Worm (Caenorhabditis elegans) whole organism, young adult: Measurements from ENCODE around the gene cpsf-4.

Source experiments
- C06A6.2 ChIP-seq: fragments of 200-800 bp; sonication (Bioruptor generic); conservative IDR thresholded peaks from 2 replicates; pipeline ENCODE4 v1.3.6; 2022; ENCODE audit warnings: missing genetic modification characterization, missing compliant biosample characterization
- D2030.7 ChIP-seq: fragments of 200-800 bp; sonication (Bioruptor generic); IDR thresholded peaks from 2 replicates; pipeline ENCODE4 v1.3.6; 2022; ENCODE audit warnings: missing genetic modification reagents, missing genetic modification characterization, missing compliant biosample characterization
- F10E7.11 ChIP-seq: sonication (generic microtip); optimal IDR thresholded peaks from 2 replicates; lab custom pipeline; 2017; ENCODE audit warnings: mild to moderate bottlenecking, missing genetic modification characterization, moderate library complexity, missing compliant biosample characterization
- F33H1.4 ChIP-seq: fragments of 200-800 bp; sonication (Bioruptor generic); IDR thresholded peaks from 2 replicates; pipeline ENCODE4 v1.3.6; 2022; ENCODE audit warnings: missing genetic modification reagents, missing genetic modification characterization, missing compliant biosample characterization
- Y53G8AR.9 ChIP-seq: fragments of 200-800 bp; sonication (Bioruptor generic); conservative IDR thresholded peaks from 2 replicates; pipeline ENCODE4 v1.3.6; 2022; ENCODE audit warnings: missing genetic modification reagents, missing genetic modification characterization, missing compliant biosample characterization
- Y56A3A.18 ChIP-seq: fragments of 200-800 bp; sonication (Bioruptor generic); IDR thresholded peaks from 2 replicates; pipeline ENCODE4 v1.3.6; 2022; ENCODE audit warnings: missing genetic modification reagents, missing genetic modification characterization, missing compliant biosample characterization
- Y95B8A.8 ChIP-seq: fragments of 200-800 bp; sonication (Bioruptor generic); IDR thresholded peaks from 2 replicates; pipeline ENCODE4 v1.3.6; 2022; ENCODE audit warnings: missing genetic modification reagents, missing genetic modification characterization, missing compliant biosample characterization
- ZK185.1 ChIP-seq: sonication (generic microtip); optimal IDR thresholded peaks from 2 replicates; lab custom pipeline; 2016; ENCODE audit warnings: mild to moderate bottlenecking, missing genetic modification characterization, missing compliant biosample characterization; ENCODE audit not compliant: poor library complexity, severe bottlenecking
- ama-1 ChIP-seq, 3 experiments: fragments of 150-350 bp in 1 of 3; sonication (generic microtip) in 2 of 3; optimal IDR thresholded peaks; 2 replicates each; lab custom pipeline; 2014 to 2018; ENCODE audit warnings: missing biosample characterization in 2 of 3, missing genetic modification characterization in 2 of 3, missing genetic modification reagents in 2 of 3
- attf-5 ChIP-seq: fragments of 200-800 bp; sonication (Bioruptor generic); optimal IDR thresholded peaks from 2 replicates; lab custom pipeline; 2018; ENCODE audit warnings: mild to moderate bottlenecking, missing genetic modification characterization, missing compliant biosample characterization
- bed-1 ChIP-seq: fragments of 200-800 bp; sonication (Bioruptor generic); IDR thresholded peaks from 2 replicates; pipeline ENCODE4 v1.3.6; 2022; ENCODE audit warnings: missing genetic modification reagents, missing genetic modification characterization, missing compliant biosample characterization
- cebp-2 ChIP-seq: fragments of 200-800 bp; sonication (Bioruptor generic); IDR thresholded peaks from 2 replicates; pipeline ENCODE4 v1.3.6; 2022; ENCODE audit warnings: missing genetic modification characterization, missing compliant biosample characterization
- ceh-27 ChIP-seq: fragments of 200-800 bp; sonication (Bioruptor generic); optimal IDR thresholded peaks from 2 replicates; lab custom pipeline; 2018; ENCODE audit warnings: mild to moderate bottlenecking, missing genetic modification characterization, moderate library complexity, missing compliant biosample characterization
- ceh-58 ChIP-seq: fragments of 200-800 bp; sonication (Bioruptor generic); IDR thresholded peaks from 2 replicates; pipeline ENCODE4 v1.3.6; 2022; ENCODE audit warnings: missing genetic modification characterization, missing compliant biosample characterization
- chd-7 ChIP-seq: sonication (generic microtip); optimal IDR thresholded peaks from 2 replicates; lab custom pipeline; 2016; ENCODE audit warnings: mild to moderate bottlenecking, missing genetic modification characterization, moderate library complexity, missing compliant biosample characterization
- dpl-1 ChIP-seq: fragments of 150-350 bp; optimal IDR thresholded peaks from 2 replicates; lab custom pipeline; 2014; ENCODE audit warnings: missing biosample characterization, missing genetic modification reagents, missing genetic modification characterization
- efl-1 ChIP-seq: fragments of 150-350 bp; optimal IDR thresholded peaks from 2 replicates; lab custom pipeline; 2014; ENCODE audit warnings: missing biosample characterization, missing genetic modification reagents, missing genetic modification characterization
- egl-18 ChIP-seq: fragments of 200-800 bp; sonication (Bioruptor generic); IDR thresholded peaks from 2 replicates; pipeline ENCODE4 v1.3.6; 2022; ENCODE audit warnings: missing genetic modification reagents, missing genetic modification characterization, missing compliant biosample characterization
- hlh-26 ChIP-seq: fragments of 200-800 bp; sonication (Bioruptor generic); conservative IDR thresholded peaks from 2 replicates; pipeline ENCODE4 v1.3.6; 2022; ENCODE audit warnings: missing genetic modification reagents, missing genetic modification characterization, missing compliant biosample characterization
- hmg-1.2 ChIP-seq: fragments of 200-800 bp; sonication (Bioruptor generic); IDR thresholded peaks from 2 replicates; pipeline ENCODE4 v1.3.6; 2022; ENCODE audit warnings: missing genetic modification reagents, missing genetic modification characterization, missing compliant biosample characterization
- hsf-1 ChIP-seq: fragments of 200-800 bp; sonication (Bioruptor generic); IDR thresholded peaks from 2 replicates; pipeline ENCODE4 v1.3.6; 2022; ENCODE audit warnings: missing genetic modification reagents, missing genetic modification characterization, missing compliant biosample characterization
- let-526 ChIP-seq: fragments of 200-800 bp; sonication (Bioruptor generic); IDR thresholded peaks from 2 replicates; pipeline ENCODE4 v1.3.6; 2022; ENCODE audit warnings: missing genetic modification reagents, missing genetic modification characterization, missing compliant biosample characterization
- lin-35 ChIP-seq, 3 experiments: fragments of 150-350 bp in 2 of 3; sonication (generic microtip) in 1 of 3; optimal IDR thresholded peaks; 2 replicates each; lab custom pipeline; 2014 to 2018; ENCODE audit warnings: missing biosample characterization in 3 of 3, missing genetic modification characterization in 3 of 3, missing genetic modification reagents in 3 of 3
- lin-54 ChIP-seq: fragments of 200-800 bp; sonication (Bioruptor generic); optimal IDR thresholded peaks from 2 replicates; lab custom pipeline; 2018; ENCODE audit warnings: mild to moderate bottlenecking, missing genetic modification characterization, missing compliant biosample characterization
- lsl-1 ChIP-seq: fragments of 200-800 bp; sonication (Bioruptor generic); optimal IDR thresholded peaks from 2 replicates; lab custom pipeline; 2018; ENCODE audit warnings: mild to moderate bottlenecking, missing genetic modification characterization, moderate library complexity, missing compliant biosample characterization
- lsy-27 ChIP-seq: sonication (generic microtip); optimal IDR thresholded peaks from 2 replicates; lab custom pipeline; 2017; ENCODE audit warnings: missing genetic modification characterization, mild to moderate bottlenecking, missing compliant biosample characterization, antibody characterized with exemption, missing genotype, borderline replicate concordance; ENCODE audit not compliant: insufficient read depth
- madf-3 ChIP-seq: fragments of 200-800 bp; sonication (Bioruptor generic); IDR thresholded peaks from 2 replicates; pipeline ENCODE4 v1.3.6; 2022; ENCODE audit warnings: missing genetic modification reagents, missing genetic modification characterization, missing compliant biosample characterization
- madf-6 ChIP-seq: fragments of 200-800 bp; sonication (Bioruptor generic); IDR thresholded peaks from 2 replicates; pipeline ENCODE4 v1.3.6; 2022; ENCODE audit warnings: missing genetic modification reagents, missing genetic modification characterization, missing compliant biosample characterization
- madf-8 ChIP-seq: fragments of 200-800 bp; sonication (Bioruptor generic); conservative IDR thresholded peaks from 2 replicates; pipeline ENCODE4 v1.3.6; 2022; ENCODE audit warnings: missing genetic modification reagents, missing genetic modification characterization, missing compliant biosample characterization
- mcd-1 ChIP-seq: fragments of 200-800 bp; sonication (Bioruptor generic); IDR thresholded peaks from 2 replicates; pipeline ENCODE4 v1.3.6; 2022; ENCODE audit warnings: missing genetic modification reagents, missing genetic modification characterization, missing compliant biosample characterization
- nhr-80 ChIP-seq: sonication (generic microtip); optimal IDR thresholded peaks from 2 replicates; lab custom pipeline; 2016; ENCODE audit warnings: missing genetic modification characterization, missing compliant biosample characterization
- sdz-38 ChIP-seq: sonication (generic microtip); optimal IDR thresholded peaks from 2 replicates; lab custom pipeline; 2016; ENCODE audit warnings: missing genotype, missing genetic modification characterization, missing compliant biosample characterization
- sea-2 ChIP-seq: fragments of 200-800 bp; sonication (Bioruptor generic); IDR thresholded peaks from 2 replicates; pipeline ENCODE4 v1.3.6; 2022; ENCODE audit warnings: missing genetic modification characterization, missing compliant biosample characterization
- snpc-1.1 ChIP-seq: sonication (generic microtip); optimal IDR thresholded peaks from 2 replicates; lab custom pipeline; 2017; ENCODE audit warnings: missing genetic modification characterization, mild to moderate bottlenecking, missing compliant biosample characterization, antibody characterized with exemption, moderate library complexity, missing genotype, missing genetic modification reagents; ENCODE audit not compliant: insufficient read depth
- snpc-1.3 ChIP-seq: sonication (generic microtip); optimal IDR thresholded peaks from 2 replicates; lab custom pipeline; 2017; ENCODE audit warnings: missing genetic modification characterization, mild to moderate bottlenecking, missing compliant biosample characterization, antibody characterized with exemption, moderate library complexity, missing genotype, missing genetic modification reagents; ENCODE audit not compliant: insufficient read depth
- snpc-4 ChIP-seq, 5 experiments: fragments of 150-350 bp in 1 of 5; sonication (generic microtip) in 4 of 5; optimal IDR thresholded peaks; 2 replicates each; lab custom pipeline; 2014 to 2018; ENCODE audit warnings: missing genetic modification characterization in 5 of 5, missing biosample characterization in 3 of 5, antibody characterized with exemption in 2 of 5, mild to moderate bottlenecking in 2 of 5, missing compliant biosample characterization in 2 of 5, missing genotype in 2 of 5, moderate library complexity in 2 of 5, missing genetic modification reagents in 1 of 5
- sptf-2 ChIP-seq: fragments of 200-800 bp; sonication (Bioruptor generic); optimal IDR thresholded peaks from 2 replicates; lab custom pipeline; 2018; ENCODE audit warnings: mild to moderate bottlenecking, missing genetic modification characterization, missing compliant biosample characterization
- tbp1 ChIP-seq: fragments of 200-800 bp; sonication (Bioruptor generic); optimal IDR thresholded peaks from 2 replicates; lab custom pipeline; 2018; ENCODE audit warnings: mild to moderate bottlenecking, missing genetic modification characterization, missing compliant biosample characterization
- tlf-1 ChIP-seq: fragments of 200-800 bp; sonication (Bioruptor generic); optimal IDR thresholded peaks from 2 replicates; lab custom pipeline; 2018; ENCODE audit warnings: mild to moderate bottlenecking, missing genetic modification characterization, missing compliant biosample characterization
- unc-62 ChIP-seq: fragments of 150-350 bp; optimal IDR thresholded peaks from 2 replicates; lab custom pipeline; 2014; ENCODE audit warnings: missing biosample characterization, missing genetic modification reagents, missing genetic modification characterization
- ztf-18 ChIP-seq: sonication (generic microtip); optimal IDR thresholded peaks from 2 replicates; lab custom pipeline; 2016; ENCODE audit warnings: missing genotype, mild to moderate bottlenecking, missing genetic modification characterization, missing compliant biosample characterization
- ztf-3 ChIP-seq: fragments of 200-800 bp; sonication (Bioruptor generic); optimal IDR thresholded peaks from 2 replicates; lab custom pipeline; 2018; ENCODE audit warnings: mild to moderate bottlenecking, missing genetic modification characterization, missing compliant biosample characterization

The cpsf-4 gene

ce11 chrIV:12121076-12121475 is 27.8 kb upstream of the cpsf-4 start, which contains the start of the genes ddb-1 and M18.6:
ddb-1 (minus strand) TSS chrIV:12121165.
M18.6 (plus strand) TSS chrIV:12121310.
- TF ChIP-seq mcd-1 (peak; percentile 72), Y53G8AR.9 (GFP tag; lab: Robert Waterston, UW) (no peak), sdz-38 (tag; lab: Kevin White, UChicago) (no peak), madf-8 (GFP tag; lab: Robert Waterston, UW) (peak; percentile 42; the same call in 1 of the 2 replicates), D2030.7 (0 out of 2 replicates have a peak, but pooled peaks have one; percentile 34), madf-3 (GFP tag; lab: Robert Waterston, UW) (peak; percentile 67; the same call in 1 of the 2 replicates), ztf-3 (GFP tag; lab: Kevin White, UChicago) (no peak), snpc-1.1 (tag; lab: Kevin White, UChicago) (peak; percentile 5), nhr-80 (tag; lab: Kevin White, UChicago) (no peak), hmg-1.2 (GFP tag; lab: Robert Waterston, UW) (peak; percentile 59; the same call in 1 of the 2 replicates), ztf-18 (no peak), efl-1 (GFP tag; lab: Kevin White, UChicago) (peak; percentile 77), snpc-4 (GFP tag; optimal IDR thresholded peaks at IDR 0.05; lab: Kevin White, UChicago) (no peak), snpc-4 (tag; optimal IDR thresholded peaks at IDR 0.05; lab: Kevin White, UChicago) (peak in 2 of 4 experiments; percentile 33 to 42), dpl-1 (GFP tag; lab: Kevin White, UChicago) (peak; percentile 56), attf-5 (GFP tag; lab: Kevin White, UChicago) (peak; percentile 43), lin-35 (GFP tag; optimal IDR thresholded peaks at IDR 0.05; lab: Kevin White, UChicago) (peak in 1 of 3 experiments; percentile 28), hsf-1 (GFP tag; lab: Robert Waterston, UW) (no peak), lsl-1 (GFP tag; lab: Kevin White, UChicago) (peak; percentile 52), madf-6 (peak; percentile 57; the same call in 1 of the 2 replicates), tbp1 (peak; percentile 7), F33H1.4 (GFP tag; lab: Robert Waterston, UW) (peak; percentile 47; the same call in 1 of the 2 replicates), lin-54 (GFP tag; lab: Kevin White, UChicago) (peak; percentile 15)
- TF ChIP-seq, all 124 proteins: peak for 16

ce11 chrIV:12120536-12120935 is 27.3 kb upstream of the cpsf-4 start:
- TF ChIP-seq ceh-58 (GFP tag; lab: Robert Waterston, UW) (no peak), nhr-80 (tag; lab: Kevin White, UChicago) (no peak)

- TF ChIP-seq cebp-2 (GFP tag; lab: Robert Waterston, UW) (0 out of 2 replicates have a peak, but pooled peaks have one; percentile 23), ceh-27 (GFP tag; lab: Kevin White, UChicago) (no peak), Y95B8A.8 (GFP tag; lab: Robert Waterston, UW) (no peak), chd-7 (tag; lab: Kevin White, UChicago) (no peak), bed-1 (no peak), dpl-1 (GFP tag; lab: Kevin White, UChicago) (no peak), F10E7.11 (tag; lab: Kevin White, UChicago) (no peak), hmg-1.2 (GFP tag; lab: Robert Waterston, UW) (peak; percentile 66), hsf-1 (GFP tag; lab: Robert Waterston, UW) (no peak), tlf-1 (GFP tag; lab: Kevin White, UChicago) (no peak), lsy-27 (tag; lab: Kevin White, UChicago) (no peak)
Observed at ce11 chrIV:12114498-12114897, 21.3 kb upstream of the cpsf-4 start.

ce11 chrIV:12113056-12113455 is 19.8 kb upstream of the cpsf-4 start:
- TF ChIP-seq Y56A3A.18 (GFP tag; lab: Robert Waterston, UW), result no peak
- no peak for TF ChIP-seq egl-18 (GFP tag; lab: Robert Waterston, UW)
- TF ChIP-seq sea-2 (GFP tag; lab: Robert Waterston, UW), result no peak
- no peak for TF ChIP-seq ZK185.1 (tag; lab: Kevin White, UChicago)
- TF ChIP-seq ama-1 (optimal IDR thresholded peaks at IDR 0.05; lab: Kevin White, UChicago), result no peak
- TF ChIP-seq ama-1 (GFP tag; optimal IDR thresholded peaks at IDR 0.05; lab: Kevin White, UChicago), result no peak
- no peak for TF ChIP-seq C06A6.2 (GFP tag; lab: Robert Waterston, UW)
- no peak for TF ChIP-seq let-526 (GFP tag; lab: Robert Waterston, UW)
- TF ChIP-seq sptf-2, result no peak
- TF ChIP-seq hlh-26 (GFP tag; lab: Robert Waterston, UW), result no peak
- TF ChIP-seq snpc-1.3, result no peak
- no peak for TF ChIP-seq unc-62 (GFP tag; lab: Kevin White, UChicago)
